Fruit fly (Drosophila melanogaster): Measurements from ENCODE around the gene pbl.

dm6 chr3L:7954967-7955366, 43.2 kb upstream of the pbl start:
- TF ChIP-seq Abd-B (GFP tag; optimal IDR thresholded peaks at IDR 0.05) (no peak), Dfd (GFP tag; optimal IDR thresholded peaks at IDR 0.05) (no peak), brk (GFP tag; optimal IDR thresholded peaks at IDR 0.05) (no peak), Hr83 (GFP tag; optimal IDR thresholded peaks at IDR 0.05; ENCODE audit: poor library complexity, severe bottlenecking) (no peak), tai (GFP tag; optimal IDR thresholded peaks at IDR 0.05) (no peak), psq (GFP tag; optimal IDR thresholded peaks at IDR 0.05) (no peak), fru (GFP tag; optimal IDR thresholded peaks at IDR 0.05) (no peak), usp (GFP tag; optimal IDR thresholded peaks at IDR 0.05) (no peak)

Measured in whole organism, wandering third instar larva.